Fruit fly (Drosophila melanogaster): ENCODE data around the gene Hrb87F.
A peak's percentile ranks its signal among the peaks of the same experiment; 100 is the strongest.

The Hrb87F gene

dm6 chr3R:13645874-13646370, 14.4 kb downstream of the Hrb87F start, which contains the start of gene sqd (continued):
- peak; percentile 56 for TF ChIP-seq Fer3 (tag; optimal IDR thresholded peaks at IDR 0.05)
- peak; percentile 34 for TF ChIP-seq cato (GFP tag; optimal IDR thresholded peaks at IDR 0.05; ENCODE audit: borderline replicate concordance)
- peak; percentile 47 for TF ChIP-seq CG13296 (GFP tag; optimal IDR thresholded peaks at IDR 0.05)
- peak; percentile 72 for TF ChIP-seq CG3847 (GFP tag; IDR thresholded peaks at IDR 0.05)
- TF ChIP-seq prd (optimal IDR thresholded peaks at IDR 0.05) = no peak
- peak; percentile 49; the same call in 2 of the 3 replicates for TF ChIP-seq prd (GFP tag; IDR thresholded peaks at IDR 0.05)
- no peak for TF ChIP-seq CG8765 (GFP tag; IDR thresholded peaks at IDR 0.05)
- peak; percentile 12 for TF ChIP-seq en (GFP tag; optimal IDR thresholded peaks at IDR 0.05)
- peak; percentile 13; the same call in 1 of the 2 replicates for TF ChIP-seq HLH3B (GFP tag; IDR thresholded peaks at IDR 0.05)
- peak; percentile 53 for TF ChIP-seq CG17359 (tag; optimal IDR thresholded peaks at IDR 0.05)
- no peak for TF ChIP-seq so (GFP tag; IDR thresholded peaks at IDR 0.05)
- peak; percentile 43 for TF ChIP-seq CG12219 (GFP tag; optimal IDR thresholded peaks at IDR 0.05)
- TF ChIP-seq Hmr (GFP tag; optimal IDR thresholded peaks at IDR 0.05) = peak; percentile 56
- TF ChIP-seq Pdp1 (GFP tag; optimal IDR thresholded peaks at IDR 0.05) = peak in 1 of 2 experiments; percentile 48
- TF ChIP-seq CG10274 (GFP tag; optimal IDR thresholded peaks at IDR 0.05) = peak; percentile 42
- peak; percentile 2 for TF ChIP-seq fd96Cb (tag; optimal IDR thresholded peaks at IDR 0.05)
- peak; percentile 39 for TF ChIP-seq Myb (GFP tag; optimal IDR thresholded peaks at IDR 0.05)
- peak; percentile 56 for TF ChIP-seq gfzf (GFP tag; optimal IDR thresholded peaks at IDR 0.05)
- TF ChIP-seq nau (GFP tag; optimal IDR thresholded peaks at IDR 0.05) = no peak
- TF ChIP-seq sens (GFP tag) = peak; percentile 92
- TF ChIP-seq CG2889 (GFP tag; IDR thresholded peaks at IDR 0.05) = no peak
- TF ChIP-seq HLHmδ (GFP tag; optimal IDR thresholded peaks at IDR 0.05) = peak; percentile 8
- peak; percentile 75 for TF ChIP-seq row (GFP tag; IDR thresholded peaks at IDR 0.05)
- no peak for TF ChIP-seq Neu2 (GFP tag; optimal IDR thresholded peaks at IDR 0.05; ENCODE audit: borderline replicate concordance)
- peak; percentile 40; the same call in 1 of the 2 replicates for TF ChIP-seq CG17328 (GFP tag; IDR thresholded peaks at IDR 0.05)
- TF ChIP-seq Max (GFP tag; optimal IDR thresholded peaks at IDR 0.05) = peak; percentile 82
- TF ChIP-seq CG8924 (tag; optimal IDR thresholded peaks at IDR 0.05) = peak; percentile 36
- no peak for TF ChIP-seq CG14667 (GFP tag; IDR thresholded peaks at IDR 0.05)
- TF ChIP-seq CG10267 (tag; optimal IDR thresholded peaks at IDR 0.05) = peak; percentile 29
- no peak for TF ChIP-seq CG10462 (GFP tag; optimal IDR thresholded peaks at IDR 0.05)
- TF ChIP-seq H2.0 (GFP tag; IDR thresholded peaks at IDR 0.05) = no peak
- TF ChIP-seq CG12236 (GFP tag; optimal IDR thresholded peaks at IDR 0.05) = peak; percentile 27
- no peak for TF ChIP-seq CG17361 (GFP tag; IDR thresholded peaks at IDR 0.05)
- peak in 1 of 2 experiments; percentile 79 for TF ChIP-seq eve (GFP tag; optimal IDR thresholded peaks at IDR 0.05)
- TF ChIP-seq bab2 (GFP tag; optimal IDR thresholded peaks at IDR 0.05) = peak; percentile 3
- TF ChIP-seq NfI (GFP tag; optimal IDR thresholded peaks at IDR 0.05) = peak; percentile 59
- peak; percentile 64 for TF ChIP-seq CG15514 (GFP tag; optimal IDR thresholded peaks at IDR 0.05)
- TF ChIP-seq CG13894 (tag; optimal IDR thresholded peaks at IDR 0.05) = no peak
- TF ChIP-seq Sry-β (GFP tag; optimal IDR thresholded peaks at IDR 0.05) = peak; percentile 13
- peak; percentile 43 for TF ChIP-seq Fer2 (tag; optimal IDR thresholded peaks at IDR 0.05)
- peak; percentile 14 for TF ChIP-seq Bteb2 (GFP tag; optimal IDR thresholded peaks at IDR 0.05)
- TF ChIP-seq az2 (GFP tag; optimal IDR thresholded peaks at IDR 0.05) = peak; percentile 9
- peak; percentile 50 for TF ChIP-seq schlank (tag; optimal IDR thresholded peaks at IDR 0.05)
- peak; percentile 48 for TF ChIP-seq CG1233 (GFP tag; optimal IDR thresholded peaks at IDR 0.05)
- TF ChIP-seq CG17912 (GFP tag; optimal IDR thresholded peaks at IDR 0.05) = peak; percentile 22
- TF ChIP-seq CG1603 (tag; optimal IDR thresholded peaks at IDR 0.05) = peak; percentile 83
- TF ChIP-seq tx (GFP tag; optimal IDR thresholded peaks at IDR 0.05) = no peak
- peak; percentile 61 for TF ChIP-seq CG9727 (GFP tag; optimal IDR thresholded peaks at IDR 0.05)
- no peak; the same call in 1 of the 2 replicates for TF ChIP-seq lmd (GFP tag; IDR thresholded peaks at IDR 0.05)
- TF ChIP-seq bowl (GFP tag; IDR thresholded peaks at IDR 0.05) = no peak
